Worm (Caenorhabditis elegans) whole organism, young adult: Measurements from ENCODE around the gene W06D11.3.

ENCODE experiments used
- K11D2.4 ChIP-seq: fragments of 200-800 bp; sonication (Bioruptor generic); IDR thresholded peaks from 2 replicates; pipeline ENCODE4 v1.3.6; 2022; ENCODE audit warnings: missing genetic modification reagents, missing genetic modification characterization, missing compliant biosample characterization
- Y53G8AR.9 ChIP-seq: fragments of 200-800 bp; sonication (Bioruptor generic); conservative IDR thresholded peaks from 2 replicates; pipeline ENCODE4 v1.3.6; 2022; ENCODE audit warnings: missing genetic modification reagents, missing genetic modification characterization, missing compliant biosample characterization
- Y67H2A.10 ChIP-seq: fragments of 200-800 bp; sonication (Bioruptor generic); conservative IDR thresholded peaks from 2 replicates; pipeline ENCODE4 v1.3.6; 2022; ENCODE audit warnings: missing genetic modification reagents, missing genetic modification characterization, missing compliant biosample characterization
- ama-1 ChIP-seq, 3 experiments: fragments of 150-350 bp in 1 of 3; sonication (generic microtip) in 2 of 3; optimal IDR thresholded peaks; 2 replicates each; lab custom pipeline; 2014 to 2018; ENCODE audit warnings: missing biosample characterization in 2 of 3, missing genetic modification characterization in 2 of 3, missing genetic modification reagents in 2 of 3
- ceh-58 ChIP-seq: fragments of 200-800 bp; sonication (Bioruptor generic); IDR thresholded peaks from 2 replicates; pipeline ENCODE4 v1.3.6; 2022; ENCODE audit warnings: missing genetic modification characterization, missing compliant biosample characterization
- ceh-79 ChIP-seq: sonication (generic microtip); optimal IDR thresholded peaks from 2 replicates; lab custom pipeline; 2017; ENCODE audit warnings: mild to moderate bottlenecking, missing genetic modification characterization, missing compliant biosample characterization
- dpl-1 ChIP-seq: fragments of 150-350 bp; optimal IDR thresholded peaks from 2 replicates; lab custom pipeline; 2014; ENCODE audit warnings: missing biosample characterization, missing genetic modification reagents, missing genetic modification characterization
- egrh-3 ChIP-seq: fragments of 200-800 bp; sonication (Bioruptor generic); IDR thresholded peaks from 2 replicates; pipeline ENCODE4 v1.3.6; 2022; ENCODE audit warnings: missing genetic modification reagents, missing genetic modification characterization, missing compliant biosample characterization
- fkh-3 ChIP-seq: sonication (generic microtip); optimal IDR thresholded peaks from 2 replicates; lab custom pipeline; 2016; ENCODE audit warnings: mild to moderate bottlenecking, missing genetic modification characterization, missing compliant biosample characterization
- madf-10 ChIP-seq: sonication (generic microtip); optimal IDR thresholded peaks from 2 replicates; lab custom pipeline; 2016; ENCODE audit warnings: mild to moderate bottlenecking, missing genetic modification characterization, missing compliant biosample characterization
- mes-4 ChIP-seq: sonication (generic microtip); optimal IDR thresholded peaks from 2 replicates; lab custom pipeline; 2016; ENCODE audit warnings: missing genotype, missing genetic modification characterization, missing compliant biosample characterization
- snpc-1.3 ChIP-seq: sonication (generic microtip); optimal IDR thresholded peaks from 2 replicates; lab custom pipeline; 2017; ENCODE audit warnings: missing genetic modification characterization, mild to moderate bottlenecking, missing compliant biosample characterization, antibody characterized with exemption, moderate library complexity, missing genotype, missing genetic modification reagents; ENCODE audit not compliant: insufficient read depth
- unc-62 ChIP-seq: fragments of 150-350 bp; optimal IDR thresholded peaks from 2 replicates; lab custom pipeline; 2014; ENCODE audit warnings: missing biosample characterization, missing genetic modification reagents, missing genetic modification characterization
- xnd-1 ChIP-seq: sonication (generic microtip); optimal IDR thresholded peaks from 2 replicates; lab custom pipeline; 2016; ENCODE audit warnings: missing genotype, missing genetic modification reagents, missing genetic modification characterization, missing compliant biosample characterization

DNA sequence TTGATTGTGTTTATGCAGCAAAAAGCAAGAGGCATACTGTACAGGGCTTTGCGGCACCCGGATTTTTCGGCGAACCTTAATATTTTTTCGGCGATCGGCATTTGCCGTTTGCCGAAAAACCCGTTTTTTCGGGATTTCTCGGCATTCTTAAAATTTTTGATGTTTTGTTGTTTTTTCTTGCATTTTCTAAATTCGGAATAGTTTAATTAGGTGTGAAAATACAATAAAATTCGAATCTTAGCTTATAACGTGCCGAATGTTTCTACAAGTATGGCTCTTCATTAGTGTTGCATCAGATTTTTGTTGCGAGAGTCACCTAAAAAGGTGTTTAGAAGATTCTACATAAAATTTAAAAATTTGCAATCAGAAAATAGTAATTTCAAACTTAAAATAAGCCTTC lies 22.9 kb upstream of the W06D11.3 start, which contains the start of gene C04B4.6:
- TF ChIP-seq Y53G8AR.9 (GFP tag; lab: Robert Waterston, UW) (no peak), unc-62 (no peak), xnd-1 (no peak), fkh-3 (tag; lab: Kevin White, UChicago) (no peak), madf-10 (tag; lab: Kevin White, UChicago) (no peak), snpc-1.3 (tag; lab: Kevin White, UChicago) (no peak), Y67H2A.10 (GFP tag; lab: Robert Waterston, UW) (no peak), K11D2.4 (GFP tag; lab: Robert Waterston, UW) (no peak), mes-4 (tag; lab: Kevin White, UChicago) (no peak), dpl-1 (GFP tag; lab: Kevin White, UChicago) (no peak), ceh-58 (no peak), ceh-79 (tag; lab: Kevin White, UChicago) (no peak), ama-1 (optimal IDR thresholded peaks at IDR 0.05; lab: Kevin White, UChicago) (no peak), ama-1 (GFP tag; optimal IDR thresholded peaks at IDR 0.05; lab: Kevin White, UChicago) (no peak), egrh-3 (GFP tag; lab: Robert Waterston, UW) (no peak)
